Worm (Caenorhabditis elegans): ENCODE results near the gene pvf-1.

DNA sequence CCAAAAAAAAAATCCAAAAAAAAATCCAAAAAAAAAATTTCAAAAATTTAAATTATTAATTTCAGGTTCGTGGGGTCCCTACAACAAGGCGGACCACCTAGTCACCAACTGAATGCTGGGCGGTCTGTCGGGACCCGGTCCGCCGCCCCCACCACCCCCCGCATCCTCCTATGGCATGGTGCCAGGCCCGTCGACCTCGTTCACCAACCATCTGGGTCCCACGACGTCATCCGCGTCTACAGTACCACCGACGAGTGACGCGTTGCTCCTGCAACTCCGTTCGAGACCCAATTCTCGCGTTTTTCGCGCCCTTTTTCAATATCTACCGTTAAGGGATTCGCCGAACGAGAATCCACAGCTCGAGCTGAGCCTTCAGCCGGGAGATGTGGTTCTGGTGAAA lies 35.1 kb downstream of the pvf-1 start:
- TF ChIP-seq pqm-1 (tag; optimal IDR thresholded peaks at IDR 0.05) (no peak), ztf-11 (tag; optimal IDR thresholded peaks at IDR 0.05) (no peak), snpc-4 (tag; optimal IDR thresholded peaks at IDR 0.05) (no peak), C34B4.2 (tag; optimal IDR thresholded peaks at IDR 0.05) (no peak), nhr-11 (tag; optimal IDR thresholded peaks at IDR 0.05) (no peak), ceh-63 (GFP tag; optimal IDR thresholded peaks at IDR 0.05) (no peak), lin-14 (GFP tag; optimal IDR thresholded peaks at IDR 0.05) (no peak), jun-1 (tag; optimal IDR thresholded peaks at IDR 0.05) (no peak), ztf-4 (tag; optimal IDR thresholded peaks at IDR 0.05) (no peak), nhr-237 (tag; optimal IDR thresholded peaks at IDR 0.05) (no peak)
